Worm (Caenorhabditis elegans) whole organism, L1 larva: ENCODE data around the gene ostb-1.

ENCODE experiments used
- C04F5.9 ChIP-seq: sonication (generic microtip); optimal IDR thresholded peaks from 2 replicates; lab custom pipeline; 2016; ENCODE audit warnings: missing genetic modification characterization, missing compliant biosample characterization
- C16A3.4 ChIP-seq: fragments of 150-350 bp; optimal IDR thresholded peaks from 2 replicates; lab custom pipeline; 2014; ENCODE audit warnings: missing biosample characterization, missing genetic modification characterization
- C34B4.2 ChIP-seq: sonication (generic microtip); optimal IDR thresholded peaks from 2 replicates; lab custom pipeline; 2017; ENCODE audit warnings: mild to moderate bottlenecking, missing genetic modification characterization, missing compliant biosample characterization
- F16B12.6 ChIP-seq: fragments of 150-350 bp; optimal IDR thresholded peaks from 2 replicates; lab custom pipeline; 2014; ENCODE audit warnings: missing biosample characterization, missing genetic modification characterization
- Y116A8C.19 ChIP-seq: sonication (generic microtip); optimal IDR thresholded peaks from 2 replicates; lab custom pipeline; 2016; ENCODE audit warnings: missing compliant biosample characterization, missing genetic modification characterization, borderline replicate concordance
- aha-1 ChIP-seq: fragments of 150-350 bp; optimal IDR thresholded peaks from 2 replicates; lab custom pipeline; 2014; ENCODE audit warnings: missing biosample characterization, missing genetic modification characterization
- alr-1 ChIP-seq: fragments of 200-800 bp; sonication (Bioruptor generic); optimal IDR thresholded peaks from 2 replicates; lab custom pipeline; 2018; ENCODE audit warnings: borderline replicate concordance, mild to moderate bottlenecking, missing genetic modification characterization, missing compliant biosample characterization
- aly-2 ChIP-seq: fragments of 150-350 bp; optimal IDR thresholded peaks from 2 replicates; lab custom pipeline; 2014; ENCODE audit warnings: missing biosample characterization, missing genetic modification characterization
- ceh-8 ChIP-seq: fragments of 200-800 bp; sonication (Bioruptor generic); optimal IDR thresholded peaks from 2 replicates; lab custom pipeline; 2018; ENCODE audit warnings: mild to moderate bottlenecking, missing genetic modification characterization, moderate library complexity, missing compliant biosample characterization
- ceh-82 ChIP-seq, 3 experiments: fragments of 150-350 bp in 1 of 3; sonication (generic microtip) in 2 of 3; optimal IDR thresholded peaks; 2 replicates each; lab custom pipeline; 2014 to 2017; ENCODE audit warnings: missing biosample characterization in 3 of 3, missing genetic modification characterization in 3 of 3
- ceh-88 ChIP-seq: fragments of 200-800 bp; sonication (Bioruptor generic); IDR thresholded peaks from 2 replicates; pipeline ENCODE4 v1.3.6; 2022; ENCODE audit warnings: missing genetic modification characterization, missing compliant biosample characterization
- ceh-90 ChIP-seq: sonication (generic microtip); optimal IDR thresholded peaks from 2 replicates; lab custom pipeline; 2016; ENCODE audit warnings: missing genetic modification characterization, missing compliant biosample characterization
- dpl-1 ChIP-seq, 3 experiments: fragments of 150-350 bp in 2 of 3; sonication (generic microtip) in 1 of 3; optimal IDR thresholded peaks; 2 replicates each; lab custom pipeline; 2014 to 2017; ENCODE audit warnings: missing biosample characterization in 3 of 3, missing genetic modification characterization in 3 of 3, missing genetic modification reagents in 3 of 3
- dsc-1 ChIP-seq: sonication (generic microtip); optimal IDR thresholded peaks from 2 replicates; lab custom pipeline; 2016; ENCODE audit warnings: mild to moderate bottlenecking, missing genetic modification characterization, missing compliant biosample characterization
- efl-1 ChIP-seq, 4 experiments: fragments of 150-350 bp; optimal IDR thresholded peaks in 3 of 4; peaks in 1 of 4; 1 replicate in 1 of 4; 2 replicates in 3 of 4; lab custom pipeline; 2014; ENCODE audit warnings: missing biosample characterization in 2 of 4, missing genetic modification characterization in 2 of 4, missing genetic modification reagents in 2 of 4
- egl-27 ChIP-seq, 2 experiments: fragments of 150-350 bp in 1 of 2; sonication (generic microtip); optimal IDR thresholded peaks; 3 replicates each; lab custom pipeline; 2017 to 2018; ENCODE audit warnings: missing biosample characterization in 2 of 2, missing genetic modification characterization in 2 of 2, missing genetic modification reagents in 2 of 2
- elt-2 ChIP-seq: sonication (generic microtip); optimal IDR thresholded peaks from 2 replicates; lab custom pipeline; 2016; ENCODE audit warnings: missing genetic modification characterization, mild to moderate bottlenecking, inconsistent platforms, missing compliant biosample characterization, missing genetic modification reagents
- elt-3 ChIP-seq, 6 experiments: fragments of 150-350 bp in 1 of 6; sonication (generic microtip); optimal IDR thresholded peaks; 2 replicates each; lab custom pipeline; 2017 to 2018; ENCODE audit warnings: missing biosample characterization in 6 of 6, missing genetic modification characterization in 6 of 6, inconsistent platforms in 1 of 6
- fkh-10 ChIP-seq: sonication (generic microtip); optimal IDR thresholded peaks from 2 replicates; lab custom pipeline; 2017; ENCODE audit warnings: missing biosample characterization, missing genetic modification reagents, missing genetic modification characterization
- grh-1 ChIP-seq: fragments of 200-800 bp; sonication (Bioruptor generic); IDR thresholded peaks from 2 replicates; pipeline ENCODE4 v1.3.6; 2022; ENCODE audit warnings: missing genetic modification reagents, missing genetic modification characterization, missing compliant biosample characterization
- hlh-17 ChIP-seq: fragments of 200-800 bp; sonication (Bioruptor generic); optimal IDR thresholded peaks from 2 replicates; lab custom pipeline; 2018; ENCODE audit warnings: missing genetic modification characterization, mild to moderate bottlenecking, missing compliant biosample characterization, moderate library complexity, borderline replicate concordance
- hlh-4 ChIP-seq: sonication (generic microtip); optimal IDR thresholded peaks from 2 replicates; lab custom pipeline; 2016; ENCODE audit warnings: mild to moderate bottlenecking, missing genetic modification characterization, missing compliant biosample characterization
- hpl-2 ChIP-seq: fragments of 150-350 bp; optimal IDR thresholded peaks from 2 replicates; lab custom pipeline; 2014; ENCODE audit warnings: missing biosample characterization, missing genetic modification reagents, missing genetic modification characterization
- irx-1 ChIP-seq: sonication (generic microtip); optimal IDR thresholded peaks from 2 replicates; lab custom pipeline; 2016; ENCODE audit warnings: missing genetic modification characterization, missing compliant biosample characterization
- lin-13 ChIP-seq: fragments of 150-350 bp; optimal IDR thresholded peaks from 2 replicates; lab custom pipeline; 2014; ENCODE audit warnings: missing biosample characterization, missing genetic modification reagents, missing genetic modification characterization
- lin-15B ChIP-seq: fragments of 150-350 bp; sonication (generic microtip); optimal IDR thresholded peaks from 3 replicates; lab custom pipeline; 2014; ENCODE audit warnings: missing biosample characterization, missing genetic modification characterization
- lin-39 ChIP-seq: fragments of 150-350 bp; optimal IDR thresholded peaks from 2 replicates; lab custom pipeline; 2014; ENCODE audit warnings: missing biosample characterization, missing genetic modification reagents, missing genetic modification characterization
- lir-3 ChIP-seq: sonication (generic microtip); optimal IDR thresholded peaks from 2 replicates; lab custom pipeline; 2016; ENCODE audit warnings: mild to moderate bottlenecking, missing genetic modification characterization, moderate library complexity, missing compliant biosample characterization; ENCODE audit not compliant: poor library complexity
- mab-9 ChIP-seq: fragments of 200-800 bp; sonication (Bioruptor generic); IDR thresholded peaks from 2 replicates; pipeline ENCODE4 v1.3.6; 2022; ENCODE audit warnings: missing genetic modification reagents, missing genetic modification characterization, missing compliant biosample characterization
- mdl-1 ChIP-seq, 2 experiments: fragments of 150-350 bp; optimal IDR thresholded peaks; 2 replicates each; lab custom pipeline; 2014 to 2017; ENCODE audit warnings: missing biosample characterization in 2 of 2, missing genetic modification characterization in 2 of 2, inconsistent platforms in 1 of 2
- mef-2 ChIP-seq: fragments of 150-350 bp; optimal IDR thresholded peaks from 2 replicates; lab custom pipeline; 2014; ENCODE audit warnings: missing biosample characterization, missing genetic modification characterization
- nhr-19 ChIP-seq: fragments of 200-800 bp; sonication (Bioruptor generic); conservative IDR thresholded peaks from 2 replicates; pipeline ENCODE4 v1.3.6; 2022; ENCODE audit warnings: missing genetic modification characterization, missing compliant biosample characterization
- nhr-20 ChIP-seq: sonication (generic microtip); optimal IDR thresholded peaks from 2 replicates; lab custom pipeline; 2016; ENCODE audit warnings: mild to moderate bottlenecking, missing genetic modification characterization, missing compliant biosample characterization
- nhr-28 ChIP-seq: fragments of 150-350 bp; optimal IDR thresholded peaks from 2 replicates; lab custom pipeline; 2014; ENCODE audit warnings: missing biosample characterization, missing genetic modification characterization
- nhr-47 ChIP-seq: sonication (generic microtip); optimal IDR thresholded peaks from 2 replicates; lab custom pipeline; 2016; ENCODE audit warnings: mild to moderate bottlenecking, missing genetic modification characterization, moderate library complexity, missing compliant biosample characterization
- nhr-71 ChIP-seq: sonication (generic microtip); optimal IDR thresholded peaks from 2 replicates; lab custom pipeline; 2016; ENCODE audit warnings: mild to moderate bottlenecking, missing genetic modification characterization, moderate library complexity, missing compliant biosample characterization
- nhr-76 ChIP-seq: sonication (generic microtip); optimal IDR thresholded peaks from 2 replicates; lab custom pipeline; 2017; ENCODE audit warnings: missing biosample characterization, missing genetic modification characterization
- nhr-84 ChIP-seq: sonication (generic microtip); optimal IDR thresholded peaks from 2 replicates; lab custom pipeline; 2017; ENCODE audit warnings: missing biosample characterization, missing genetic modification characterization
- nhr-85 ChIP-seq: sonication (generic microtip); peaks from one replicate; lab custom pipeline; 2016; ENCODE audit warnings: missing genetic modification characterization, inconsistent platforms, missing compliant biosample characterization
- pax-3 ChIP-seq: fragments of 200-800 bp; sonication (Bioruptor generic); optimal IDR thresholded peaks from 2 replicates; lab custom pipeline; 2018; ENCODE audit warnings: mild to moderate bottlenecking, missing genetic modification characterization, moderate library complexity, missing compliant biosample characterization
- pqm-1 ChIP-seq: sonication (generic microtip); optimal IDR thresholded peaks from 3 replicates; lab custom pipeline; 2017; ENCODE audit warnings: missing biosample characterization, missing genetic modification characterization
- rnt-1 ChIP-seq: sonication (generic microtip); optimal IDR thresholded peaks from 2 replicates; lab custom pipeline; 2016; ENCODE audit warnings: mild to moderate bottlenecking, missing genetic modification characterization, moderate library complexity, missing compliant biosample characterization
- skn-1 ChIP-seq: fragments of 150-350 bp; optimal IDR thresholded peaks from 2 replicates; lab custom pipeline; 2014; ENCODE audit warnings: missing biosample characterization, missing genetic modification characterization
- snpc-4 ChIP-seq: fragments of 150-350 bp; optimal IDR thresholded peaks from 2 replicates; lab custom pipeline; 2014; ENCODE audit warnings: missing biosample characterization, missing genetic modification characterization
- snu-23 ChIP-seq: sonication (generic microtip); optimal IDR thresholded peaks from 2 replicates; lab custom pipeline; 2016; ENCODE audit warnings: missing genetic modification characterization, missing compliant biosample characterization
- sptf-1 ChIP-seq: fragments of 150-350 bp; optimal IDR thresholded peaks from 2 replicates; lab custom pipeline; 2014; ENCODE audit warnings: missing biosample characterization, missing genetic modification characterization
- sup-37 ChIP-seq: fragments of 200-800 bp; sonication (Bioruptor generic); optimal IDR thresholded peaks from 2 replicates; lab custom pipeline; 2018; ENCODE audit warnings: mild to moderate bottlenecking, missing genetic modification characterization, missing compliant biosample characterization
- swsn-7 ChIP-seq: sonication (generic microtip); optimal IDR thresholded peaks from 2 replicates; lab custom pipeline; 2016; ENCODE audit warnings: missing genetic modification characterization, missing compliant biosample characterization
- tbx-2 ChIP-seq: sonication (generic microtip); optimal IDR thresholded peaks from 2 replicates; lab custom pipeline; 2016; ENCODE audit warnings: missing genetic modification characterization, missing compliant biosample characterization
- tlp-1 ChIP-seq: fragments of 150-350 bp; optimal IDR thresholded peaks from 2 replicates; lab custom pipeline; 2014; ENCODE audit warnings: missing biosample characterization, missing genetic modification characterization
- unc-30 ChIP-seq: sonication (generic microtip); optimal IDR thresholded peaks from 2 replicates; lab custom pipeline; 2017; ENCODE audit warnings: missing biosample characterization, missing genetic modification characterization
- xbp-1 ChIP-seq: sonication (generic microtip); optimal IDR thresholded peaks from 2 replicates; lab custom pipeline; 2016; ENCODE audit warnings: missing genetic modification characterization, missing compliant biosample characterization
- zag-1 ChIP-seq: fragments of 150-350 bp; optimal IDR thresholded peaks from 2 replicates; lab custom pipeline; 2014; ENCODE audit warnings: missing biosample characterization, missing genetic modification characterization

ostb-1 gene

ce11 chrII:7887295-7887694 is 23.0 kb downstream of the ostb-1 start (continued):
- TF ChIP-seq dpl-1 (GFP tag; optimal IDR thresholded peaks at IDR 0.05; lab: Kevin White, UChicago) (peak in 1 of 3 experiments; percentile 17), skn-1 (tag; lab: Kevin White, UChicago) (peak; percentile 70), nhr-85 (tag; lab: Kevin White, UChicago) (no peak), ceh-90 (tag; lab: Kevin White, UChicago) (no peak), C04F5.9 (no peak), swsn-7 (tag; lab: Kevin White, UChicago) (peak; percentile 37), efl-1 (optimal IDR thresholded peaks at IDR 0.05; lab: Kevin White, UChicago) (peak; percentile 14 to 37), efl-1 (GFP tag; optimal IDR thresholded peaks at IDR 0.05 in 1 of 2; lab: Kevin White, UChicago) (no peak), nhr-19 (GFP tag; lab: Robert Waterston, UW) (no peak), snu-23 (peak; percentile 56), ceh-88 (no peak), pax-3 (peak; percentile 50), nhr-76 (no peak), egl-27 (tag; optimal IDR thresholded peaks at IDR 0.05; lab: Kevin White, UChicago) (peak; percentile 7 to 11), nhr-28 (tag; lab: Kevin White, UChicago) (no peak), zag-1 (tag; lab: Kevin White, UChicago) (no peak), elt-2 (no peak), aha-1 (tag; lab: Kevin White, UChicago) (no peak), irx-1 (tag; lab: Kevin White, UChicago) (no peak), mef-2 (tag; lab: Kevin White, UChicago) (no peak), sup-37 (no peak), mdl-1 (tag; optimal IDR thresholded peaks at IDR 0.05; lab: Kevin White, UChicago) (no peak), aly-2 (tag; lab: Kevin White, UChicago) (no peak), C34B4.2 (tag; lab: Kevin White, UChicago) (no peak), nhr-47 (peak; percentile 70), alr-1 (tag; lab: Kevin White, UChicago) (no peak), lin-15B (tag; lab: Kevin White, UChicago) (no peak), lin-39 (tag; lab: Kevin White, UChicago) (no peak), dsc-1 (tag; lab: Kevin White, UChicago) (peak; percentile 16), lin-13 (GFP tag; lab: Kevin White, UChicago) (no peak), unc-30 (tag; lab: Kevin White, UChicago) (no peak), xbp-1 (tag; lab: Kevin White, UChicago) (peak; percentile 31), nhr-71 (peak; percentile 83), lir-3 (no peak), Y116A8C.19 (tag; lab: Kevin White, UChicago) (no peak), hlh-4 (tag; lab: Kevin White, UChicago) (no peak), tbx-2 (tag; lab: Kevin White, UChicago) (no peak), pqm-1 (tag; lab: Kevin White, UChicago) (no peak), snpc-4 (peak; percentile 28), fkh-10 (GFP tag; lab: Kevin White, UChicago) (peak; percentile 25), F16B12.6 (no peak), ceh-8 (GFP tag; lab: Kevin White, UChicago) (no peak), C16A3.4 (peak; percentile 9), elt-3 (tag; optimal IDR thresholded peaks at IDR 0.05; lab: Kevin White, UChicago) (no peak), sptf-1 (no peak), nhr-84 (tag; lab: Kevin White, UChicago) (no peak), grh-1 (GFP tag; lab: Robert Waterston, UW) (no peak), hlh-17 (GFP tag; lab: Kevin White, UChicago) (no peak), mab-9 (GFP tag; lab: Robert Waterston, UW) (no peak), tlp-1 (tag; lab: Kevin White, UChicago) (no peak), hpl-2 (GFP tag; lab: Kevin White, UChicago) (no peak), nhr-20 (tag; lab: Kevin White, UChicago) (peak; percentile 54), rnt-1 (peak; percentile 33), ceh-82 (tag; optimal IDR thresholded peaks at IDR 0.05; lab: Kevin White, UChicago) (peak in 2 of 3 experiments; percentile 9 to 63)
